Fruit fly (Drosophila melanogaster): Measurements from ENCODE around the gene TwdlC.

- TF ChIP-seq Myc (optimal IDR thresholded peaks at IDR 0.05) (no peak), h (optimal IDR thresholded peaks at IDR 0.05) (no peak), psq (optimal IDR thresholded peaks at IDR 0.05) (no peak), insv (optimal IDR thresholded peaks at IDR 0.05) (no peak), ttk (optimal IDR thresholded peaks at IDR 0.05) (no peak)
These were observed 30.0 kb upstream of the TwdlC start, which contains the start of gene Tsp97E for dm6 chr3R:26964452-26965133.
